Worm (Caenorhabditis elegans) whole organism, early embryonic: ENCODE results near the gene C15F1.5.

Source experiments
- B0310.2 ChIP-seq: sonication (generic microtip); optimal IDR thresholded peaks from 2 replicates; lab custom pipeline; 2016; ENCODE audit warnings: mild to moderate bottlenecking, missing genetic modification characterization, missing compliant biosample characterization
- F13C5.2 ChIP-seq: sonication (generic microtip); optimal IDR thresholded peaks from 2 replicates; lab custom pipeline; 2017; ENCODE audit warnings: mild to moderate bottlenecking, missing genetic modification characterization, inconsistent platforms, missing compliant biosample characterization
- aly-1 ChIP-seq: sonication (generic microtip); optimal IDR thresholded peaks from 2 replicates; lab custom pipeline; 2016; ENCODE audit warnings: missing genetic modification characterization, missing compliant biosample characterization
- ama-1 ChIP-seq: fragments of 150-350 bp; optimal IDR thresholded peaks from 2 replicates; lab custom pipeline; 2014
- ceh-13 ChIP-seq: fragments of 200-800 bp; sonication (Bioruptor generic); optimal IDR thresholded peaks from 2 replicates; lab custom pipeline; 2018; ENCODE audit warnings: mild to moderate bottlenecking, missing genetic modification characterization, missing compliant biosample characterization
- ceh-36 ChIP-seq: sonication (generic microtip); optimal IDR thresholded peaks from 2 replicates; lab custom pipeline; 2016; ENCODE audit warnings: missing genetic modification characterization, inconsistent platforms, missing compliant biosample characterization
- ets-7 ChIP-seq: sonication (generic microtip); optimal IDR thresholded peaks from 2 replicates; lab custom pipeline; 2016; ENCODE audit warnings: missing genotype, missing genetic modification characterization, missing compliant biosample characterization
- flt-1 ChIP-seq: fragments of 200-800 bp; sonication (Bioruptor generic); IDR thresholded peaks from 2 replicates; pipeline ENCODE4 v1.3.6; 2022; ENCODE audit warnings: missing genetic modification characterization, missing compliant biosample characterization
- hmbx-1 ChIP-seq: sonication (generic microtip); optimal IDR thresholded peaks from 2 replicates; lab custom pipeline; 2016; ENCODE audit warnings: mild to moderate bottlenecking, missing genetic modification characterization, missing compliant biosample characterization
- hmg-4 ChIP-seq: fragments of 200-800 bp; sonication (Bioruptor generic); optimal IDR thresholded peaks from 2 replicates; lab custom pipeline; 2018; ENCODE audit warnings: mild to moderate bottlenecking, missing genetic modification characterization, missing compliant biosample characterization
- hnd-1 ChIP-seq: sonication (generic microtip); optimal IDR thresholded peaks from 2 replicates; lab custom pipeline; 2016; ENCODE audit warnings: missing genetic modification characterization, missing compliant biosample characterization
- pes-1 ChIP-seq: fragments of 200-800 bp; sonication (Bioruptor generic); IDR thresholded peaks from 2 replicates; pipeline ENCODE4 v1.3.6; 2022; ENCODE audit warnings: missing genetic modification reagents, missing genetic modification characterization, missing compliant biosample characterization
- scrt-1 ChIP-seq: fragments of 200-800 bp; sonication (Bioruptor generic); IDR thresholded peaks from 2 replicates; pipeline ENCODE4 v1.3.6; 2022; ENCODE audit warnings: missing genetic modification characterization, missing compliant biosample characterization
- sea-1 ChIP-seq: fragments of 200-800 bp; sonication (Bioruptor generic); conservative IDR thresholded peaks from 2 replicates; pipeline ENCODE4 v1.3.6; 2022; ENCODE audit warnings: missing genetic modification characterization, missing compliant biosample characterization
- tbx-11 ChIP-seq: fragments of 200-800 bp; sonication (Bioruptor generic); IDR thresholded peaks from 2 replicates; pipeline ENCODE4 v1.3.6; 2022; ENCODE audit warnings: missing genetic modification characterization, missing compliant biosample characterization
- tbx-37 ChIP-seq: fragments of 200-800 bp; sonication (Bioruptor generic); conservative IDR thresholded peaks from 2 replicates; pipeline ENCODE4 v1.3.6; 2022; ENCODE audit warnings: missing genetic modification reagents, missing genetic modification characterization, missing compliant biosample characterization
- tra-4 ChIP-seq: sonication (generic microtip); optimal IDR thresholded peaks from 2 replicates; lab custom pipeline; 2017; ENCODE audit warnings: missing genetic modification characterization, missing compliant biosample characterization

Gene C15F1.5

ce11 chrII:6935975-6936374 is 34.4 kb downstream of the C15F1.5 start:
- TF ChIP-seq scrt-1 (GFP tag; lab: Robert Waterston, UW): no peak
- TF ChIP-seq ceh-36: no peak
- no peak for TF ChIP-seq flt-1 (GFP tag; lab: Robert Waterston, UW)
- TF ChIP-seq hmg-4 (GFP tag; lab: Kevin White, UChicago): no peak
- no peak for TF ChIP-seq B0310.2
- TF ChIP-seq tbx-37 (GFP tag; lab: Robert Waterston, UW): no peak
- no peak for TF ChIP-seq hnd-1
- no peak for TF ChIP-seq ets-7
- no peak for TF ChIP-seq ceh-13
- TF ChIP-seq tbx-11 (GFP tag; lab: Robert Waterston, UW): no peak
- TF ChIP-seq aly-1 (tag; lab: Kevin White, UChicago): no peak
- TF ChIP-seq tra-4: no peak
- no peak for TF ChIP-seq hmbx-1 (tag; lab: Kevin White, UChicago)
- TF ChIP-seq F13C5.2 (tag; lab: Kevin White, UChicago): no peak
- no peak for TF ChIP-seq ama-1 (lab: Kevin White, UChicago)
- TF ChIP-seq pes-1 (GFP tag; lab: Robert Waterston, UW): no peak
- no peak for TF ChIP-seq sea-1 (GFP tag; lab: Robert Waterston, UW)

DNA sequence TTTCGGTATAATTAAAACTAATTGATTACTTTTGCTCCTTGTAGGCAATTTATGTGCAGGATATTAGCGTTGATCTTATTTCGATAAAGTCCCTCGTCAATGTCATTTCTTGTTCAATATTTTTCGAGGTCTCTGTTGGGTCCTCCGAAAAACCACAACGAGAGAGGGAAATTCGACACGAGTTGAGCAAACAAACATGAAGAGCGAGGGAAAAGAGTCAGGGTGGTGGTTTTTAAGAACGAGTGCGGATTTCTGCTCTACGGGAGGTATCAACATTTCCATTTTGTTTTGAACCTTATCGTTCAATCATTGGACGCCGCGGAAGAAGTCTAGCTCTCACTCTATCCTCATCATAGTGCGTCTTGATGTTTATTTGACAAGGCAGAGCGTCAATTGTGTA is 35.7 kb downstream of the C15F1.5 start:
- TF ChIP-seq ets-7 (no peak), hmbx-1 (tag; lab: Kevin White, UChicago) (no peak), tbx-11 (GFP tag; lab: Robert Waterston, UW) (no peak), tra-4 (no peak), aly-1 (tag; lab: Kevin White, UChicago) (no peak), tbx-37 (GFP tag; lab: Robert Waterston, UW) (no peak), F13C5.2 (tag; lab: Kevin White, UChicago) (no peak), sea-1 (GFP tag; lab: Robert Waterston, UW) (no peak), B0310.2 (no peak), flt-1 (GFP tag; lab: Robert Waterston, UW) (no peak), ama-1 (lab: Kevin White, UChicago) (no peak), hnd-1 (no peak), ceh-36 (no peak), scrt-1 (GFP tag; lab: Robert Waterston, UW) (no peak), pes-1 (GFP tag; lab: Robert Waterston, UW) (no peak), hmg-4 (GFP tag; lab: Kevin White, UChicago) (no peak), ceh-13 (no peak)

- no peak for TF ChIP-seq ets-7
- no peak for TF ChIP-seq hmg-4 (GFP tag; lab: Kevin White, UChicago)
- TF ChIP-seq tbx-11 (GFP tag; lab: Robert Waterston, UW): no peak
- no peak for TF ChIP-seq B0310.2
- no peak for TF ChIP-seq ama-1 (lab: Kevin White, UChicago)
- TF ChIP-seq pes-1 (GFP tag; lab: Robert Waterston, UW): no peak
- TF ChIP-seq hnd-1: no peak
- no peak for TF ChIP-seq scrt-1 (GFP tag; lab: Robert Waterston, UW)
- TF ChIP-seq tra-4: no peak
- no peak for TF ChIP-seq hmbx-1 (tag; lab: Kevin White, UChicago)
- no peak for TF ChIP-seq ceh-36
- no peak for TF ChIP-seq tbx-37 (GFP tag; lab: Robert Waterston, UW)
- no peak for TF ChIP-seq sea-1 (GFP tag; lab: Robert Waterston, UW)
- no peak for TF ChIP-seq F13C5.2 (tag; lab: Kevin White, UChicago)
Measured at ce11 chrII:6932978-6933377, 37.4 kb downstream of the C15F1.5 start.

ce11 chrII:6930072-6930471 is 40.3 kb downstream of the C15F1.5 start:
- TF ChIP-seq ceh-36: no peak
- TF ChIP-seq hnd-1: no peak
- TF ChIP-seq tbx-11 (GFP tag; lab: Robert Waterston, UW): no peak
- TF ChIP-seq scrt-1 (GFP tag; lab: Robert Waterston, UW): no peak
- TF ChIP-seq F13C5.2 (tag; lab: Kevin White, UChicago): no peak
- no peak for TF ChIP-seq tbx-37 (GFP tag; lab: Robert Waterston, UW)
- TF ChIP-seq ets-7: no peak
- no peak for TF ChIP-seq hmg-4 (GFP tag; lab: Kevin White, UChicago)
- TF ChIP-seq flt-1 (GFP tag; lab: Robert Waterston, UW): no peak
- TF ChIP-seq ama-1 (lab: Kevin White, UChicago): no peak

ce11 chrII:6928416-6928815 is 42.0 kb downstream of the C15F1.5 start, which contains the start of gene flcn-1:
flcn-1 (plus strand) TSS chrII:6928763.
- TF ChIP-seq ama-1 (lab: Kevin White, UChicago) (no peak), hnd-1 (no peak), hmbx-1 (tag; lab: Kevin White, UChicago) (no peak), F13C5.2 (tag; lab: Kevin White, UChicago) (no peak), ets-7 (no peak), sea-1 (GFP tag; lab: Robert Waterston, UW) (no peak), ceh-36 (no peak), B0310.2 (no peak), pes-1 (GFP tag; lab: Robert Waterston, UW) (no peak), tbx-11 (GFP tag; lab: Robert Waterston, UW) (no peak), ceh-13 (no peak)

DNA sequence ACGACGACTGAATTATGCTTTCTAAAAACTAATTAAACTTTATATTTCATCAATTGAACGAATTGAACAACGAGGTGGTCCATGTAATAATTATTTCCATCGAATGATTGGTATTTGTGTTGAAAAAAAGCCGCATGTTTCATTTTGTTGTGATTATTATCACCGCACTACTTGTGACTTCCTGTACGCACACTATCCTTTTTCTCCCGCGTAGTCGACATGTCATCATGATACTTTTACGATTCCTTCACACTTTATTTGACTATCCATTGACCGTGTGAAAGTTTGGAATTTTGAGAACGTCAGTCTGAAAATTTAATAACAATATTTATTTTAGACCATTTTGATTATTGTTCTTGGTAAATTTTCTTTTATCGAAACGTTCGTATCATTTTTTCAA is 42.8 kb downstream of the C15F1.5 start, which contains the start of gene F22D3.4:
Gene F22D3.4, minus strand, starts transcription at position 1 of the 400 bp plus-strand sequence.
- no peak for TF ChIP-seq hnd-1
- no peak for TF ChIP-seq tra-4
- no peak for TF ChIP-seq tbx-37 (GFP tag; lab: Robert Waterston, UW)
- TF ChIP-seq tbx-11 (GFP tag; lab: Robert Waterston, UW): no peak
- no peak for TF ChIP-seq ets-7
- no peak for TF ChIP-seq hmbx-1 (tag; lab: Kevin White, UChicago)
- TF ChIP-seq ceh-13: no peak
- no peak for TF ChIP-seq F13C5.2 (tag; lab: Kevin White, UChicago)
- no peak for TF ChIP-seq flt-1 (GFP tag; lab: Robert Waterston, UW)
- no peak for TF ChIP-seq ceh-36
- no peak for TF ChIP-seq ama-1 (lab: Kevin White, UChicago)
- no peak for TF ChIP-seq sea-1 (GFP tag; lab: Robert Waterston, UW)
- TF ChIP-seq pes-1 (GFP tag; lab: Robert Waterston, UW): no peak
- no peak for TF ChIP-seq scrt-1 (GFP tag; lab: Robert Waterston, UW)

- TF ChIP-seq ceh-36 (no peak), ama-1 (lab: Kevin White, UChicago) (no peak), ets-7 (no peak), hmg-4 (GFP tag; lab: Kevin White, UChicago) (no peak), F13C5.2 (tag; lab: Kevin White, UChicago) (no peak)
Measured at ce11 chrII:6927034-6927433, 43.4 kb downstream of the C15F1.5 start.
